Fruit fly (Drosophila melanogaster) whole organism, prepupa: ENCODE measurements around the gene CG10171.

Experiments used
- Blimp-1 ChIP-seq: fragments of 200-800 bp; sonication (Bioruptor generic); optimal IDR thresholded peaks from 3 replicates; lab custom pipeline; 2017; ENCODE audit warnings: missing biosample characterization, missing genetic modification characterization, mild to moderate bottlenecking, moderate library complexity, missing genetic modification reagents
- CG10669 ChIP-seq: fragments of 200-800 bp; sonication (Bioruptor generic); optimal IDR thresholded peaks from 3 replicates; lab custom pipeline; 2018; ENCODE audit warnings: missing biosample characterization, mild to moderate bottlenecking, missing genetic modification characterization, moderate library complexity
- CG16779 ChIP-seq: fragments of 200-800 bp; sonication (Bioruptor generic); optimal IDR thresholded peaks from 3 replicates; lab custom pipeline; 2017; ENCODE audit warnings: missing biosample characterization, mild to moderate bottlenecking, missing genetic modification characterization
- CG3032 ChIP-seq: fragments of 200-800 bp; optimal IDR thresholded peaks from 2 replicates; lab custom pipeline; 2019; ENCODE audit warnings: missing biosample characterization, mild to moderate bottlenecking, missing genetic modification characterization, moderate library complexity
- CG7368 ChIP-seq: fragments of 200-800 bp; sonication (Bioruptor generic); optimal IDR thresholded peaks from 3 replicates; lab custom pipeline; 2016; ENCODE audit warnings: missing biosample characterization, missing genetic modification characterization
- CG8119 ChIP-seq: fragments of 200-800 bp; sonication (Bioruptor generic); IDR thresholded peaks from 3 replicates; pipeline ENCODE4 v1.3.6; 2022; ENCODE audit warnings: missing biosample characterization, missing genetic modification characterization
- CG8632 ChIP-seq: fragments of 200-800 bp; sonication (Bioruptor generic); optimal IDR thresholded peaks from 3 replicates; lab custom pipeline; 2016; ENCODE audit warnings: missing biosample characterization, missing genetic modification characterization
- Hr38 ChIP-seq: sonication (Bioruptor generic); optimal IDR thresholded peaks from 2 replicates; lab custom pipeline; 2016; ENCODE audit warnings: missing biosample characterization, missing genetic modification characterization
- Sox102F ChIP-seq: fragments of 200-800 bp; sonication (Bioruptor generic); optimal IDR thresholded peaks from 2 replicates; lab custom pipeline; 2016; ENCODE audit warnings: missing biosample characterization, mild to moderate bottlenecking, missing genetic modification characterization
- net ChIP-seq: fragments of 200-800 bp; sonication (Bioruptor generic); optimal IDR thresholded peaks from 3 replicates; lab custom pipeline; 2016; ENCODE audit warnings: missing biosample characterization, missing genetic modification characterization
- vri ChIP-seq: fragments of 200-800 bp; sonication (Bioruptor generic); optimal IDR thresholded peaks from 3 replicates; lab custom pipeline; 2016; ENCODE audit warnings: missing biosample characterization, mild to moderate bottlenecking, missing genetic modification characterization

DNA sequence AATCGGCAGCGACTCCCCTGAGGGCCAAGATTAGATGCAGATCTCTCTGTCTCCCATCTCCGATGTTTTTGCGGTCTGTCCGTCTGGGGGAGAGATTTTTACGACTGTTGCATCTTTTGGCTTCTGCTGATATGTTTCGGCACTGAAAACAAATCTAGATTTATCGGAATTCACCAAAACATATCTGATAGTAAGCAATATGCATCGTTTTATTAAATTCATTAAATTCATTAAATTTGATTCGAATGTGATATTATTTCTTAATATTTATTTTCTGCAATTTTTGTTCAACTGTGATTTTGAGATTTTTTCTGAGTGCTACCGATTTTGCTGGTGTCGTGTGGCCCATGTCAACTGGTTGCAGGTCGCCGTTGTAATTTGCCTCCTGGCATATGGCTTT lies 5.8 kb upstream of the CG10171 start:
- TF ChIP-seq CG3032 (no peak), CG8632 (GFP tag; lab: Kevin White, UChicago) (peak; percentile 51), net (GFP tag; lab: Kevin White, UChicago) (no peak), CG10669 (GFP tag; lab: Kevin White, UChicago) (no peak), vri (GFP tag; lab: Kevin White, UChicago) (no peak), Hr38 (GFP tag; lab: Kevin White, UChicago) (no peak), CG7368 (GFP tag; lab: Kevin White, UChicago) (no peak), Blimp-1 (GFP tag; lab: Kevin White, UChicago) (peak; percentile 11), CG16779 (tag; lab: Kevin White, UChicago) (no peak), Sox102F (GFP tag; lab: Kevin White, UChicago) (no peak), CG8119 (GFP tag; lab: Robert Waterston, UW) (no peak)
